Fruit fly (Drosophila melanogaster) whole organism, pupa: ENCODE measurements around the gene Sp1.
A peak's percentile ranks its signal among the peaks of the same experiment; 100 is the strongest.

Experiments used
- CG10348 ChIP-seq: fragments of 200-800 bp; sonication (Bioruptor generic); IDR thresholded peaks from 2 replicates; pipeline ENCODE4 v1.3.6; 2022; ENCODE audit warnings: missing biosample characterization, missing genetic modification characterization
- CG13204 ChIP-seq: fragments of 200-800 bp; sonication (Bioruptor generic); optimal IDR thresholded peaks from 2 replicates; lab custom pipeline; 2018; ENCODE audit warnings: missing biosample characterization, mild to moderate bottlenecking, missing genetic modification characterization, moderate library complexity
- CG17806 ChIP-seq: fragments of 200-800 bp; sonication (Bioruptor generic); optimal IDR thresholded peaks from 2 replicates; lab custom pipeline; 2018; ENCODE audit warnings: missing biosample characterization, mild to moderate bottlenecking, missing genetic modification characterization, moderate library complexity
- CG8301 ChIP-seq: fragments of 200-800 bp; sonication (Bioruptor generic); optimal IDR thresholded peaks from 2 replicates; lab custom pipeline; 2018; ENCODE audit warnings: missing biosample characterization, mild to moderate bottlenecking, missing genetic modification characterization
- Ets98B ChIP-seq: fragments of 200-800 bp; sonication (Bioruptor generic); IDR thresholded peaks from 2 replicates; pipeline ENCODE4 v1.3.6; 2022; ENCODE audit warnings: missing biosample characterization, missing genetic modification characterization
- Pif1B ChIP-seq: fragments of 200-800 bp; sonication (Bioruptor generic); optimal IDR thresholded peaks from 3 replicates; lab custom pipeline; 2016; ENCODE audit warnings: missing biosample characterization, missing genetic modification characterization

DNA sequence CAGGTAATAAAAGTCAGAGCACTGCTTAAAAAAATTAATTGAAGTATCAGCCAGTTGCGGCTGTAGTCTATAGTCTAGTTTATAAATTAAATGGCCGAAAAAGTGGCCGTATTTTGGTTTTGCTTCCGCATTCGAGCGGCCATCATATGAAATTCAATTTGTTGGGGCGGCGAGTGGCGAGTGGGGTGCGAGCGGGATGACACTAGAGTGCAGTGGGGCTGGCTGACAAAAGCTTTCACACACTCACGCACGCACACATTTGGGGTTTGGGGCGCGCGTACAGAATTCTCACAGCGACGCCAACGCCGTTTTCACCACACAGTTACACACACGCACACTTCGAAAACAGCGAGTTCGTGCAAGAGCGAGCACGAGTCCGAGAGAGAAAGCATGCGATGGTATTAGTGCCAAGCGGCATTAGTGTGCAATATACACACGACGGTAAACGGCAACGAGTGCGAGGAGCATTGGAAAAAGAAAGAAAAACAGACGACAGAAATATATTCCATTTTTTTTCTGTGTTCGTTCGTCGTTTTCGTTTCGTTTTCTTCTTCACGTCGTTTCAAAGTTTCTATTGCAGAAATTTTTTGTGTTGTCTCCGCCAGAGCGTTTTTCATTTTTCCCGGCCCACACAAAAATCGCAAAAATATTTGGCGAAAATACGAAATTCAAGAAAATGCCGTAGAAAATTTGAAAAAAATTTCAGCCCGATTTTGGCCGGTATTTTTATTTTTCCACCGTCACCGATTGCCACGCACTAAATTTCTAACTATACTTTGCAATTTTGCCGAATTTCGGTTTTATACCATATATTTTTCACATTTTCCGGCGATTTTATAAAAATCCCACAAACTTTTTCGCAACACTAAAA is 44.5 kb upstream of the Sp1 start:
- TF ChIP-seq Pif1B (GFP tag; lab: Kevin White, UChicago), result peak; percentile 60
- peak; percentile 90 for TF ChIP-seq Ets98B
- peak; percentile 45 for TF ChIP-seq CG17806
- no peak for TF ChIP-seq CG10348 (GFP tag; lab: Robert Waterston, UW)
- peak; percentile 72 for TF ChIP-seq CG13204 (GFP tag; lab: Kevin White, UChicago)
- TF ChIP-seq CG8301 (tag; lab: Kevin White, UChicago), result peak; percentile 68
